1 fruit fly cellular context compared by ENCODE assay signal in genomic region chr3L:14055815-14056516, dm6.
TF ChIP-seq lines count a peak whose summit lies in the region.

No protein-coding gene starts in this region.

TF ChIP-seq in whole organism, embryonic, 481 proteins besides CTCF, POLR2A, EP300 and RAD21 (continued from another document):
- TF ChIP-seq Doc2 (GFP tag; IDR thresholded peaks at IDR 0.05; lab: Robert Waterston, UW) = no peak
- TF ChIP-seq CG6854 (GFP tag; optimal IDR thresholded peaks at IDR 0.05; lab: Kevin White, UChicago) = no peak
- peak; percentile 88 for TF ChIP-seq crol (GFP tag; IDR thresholded peaks at IDR 0.05; lab: Robert Waterston, UW)
- no peak for TF ChIP-seq CG13296 (GFP tag; optimal IDR thresholded peaks at IDR 0.05; lab: Kevin White, UChicago)
- TF ChIP-seq jigr1 (GFP tag; IDR thresholded peaks at IDR 0.05; lab: Robert Waterston, UW) = no peak
- no peak for TF ChIP-seq CG12071 (GFP tag; optimal IDR thresholded peaks at IDR 0.05; lab: Kevin White, UChicago)
- 0 out of 2 replicates have a peak, but pooled peaks have one; percentile 13 for TF ChIP-seq Rfx (GFP tag; IDR thresholded peaks at IDR 0.05; lab: Robert Waterston, UW)
- TF ChIP-seq Meics (GFP tag; optimal IDR thresholded peaks at IDR 0.05; lab: Kevin White, UChicago) = no peak
- TF ChIP-seq CG2202 (tag; optimal IDR thresholded peaks at IDR 0.05; lab: Kevin White, UChicago) = no peak
- TF ChIP-seq CG13894 (tag; optimal IDR thresholded peaks at IDR 0.05; lab: Kevin White, UChicago) = peak; percentile 64
- TF ChIP-seq CG9932 (GFP tag; IDR thresholded peaks at IDR 0.05; lab: Robert Waterston, UW) = no peak
- no peak for TF ChIP-seq btn (GFP tag; optimal IDR thresholded peaks at IDR 0.05; lab: Kevin White, UChicago)
- TF ChIP-seq CG7987 (GFP tag; optimal IDR thresholded peaks at IDR 0.05; lab: Kevin White, UChicago) = peak; percentile 57
- no peak for TF ChIP-seq usp (GFP tag; optimal IDR thresholded peaks at IDR 0.05; lab: Kevin White, UChicago)
- 0 out of 2 replicates have a peak, but pooled peaks have one; percentile 7 for TF ChIP-seq onecut (GFP tag; IDR thresholded peaks at IDR 0.05; lab: Robert Waterston, UW)
- no peak for TF ChIP-seq CG34422 (GFP tag; IDR thresholded peaks at IDR 0.05; lab: Robert Waterston, UW)
- TF ChIP-seq CG8290 (GFP tag; optimal IDR thresholded peaks at IDR 0.05; lab: Kevin White, UChicago) = no peak
- TF ChIP-seq CG8290 (tag; optimal IDR thresholded peaks at IDR 0.05; lab: Kevin White, UChicago) = peak in 1 of 2 experiments; percentile 52
- TF ChIP-seq chn (GFP tag; optimal IDR thresholded peaks at IDR 0.05; lab: Kevin White, UChicago) = no peak
- TF ChIP-seq ERR (GFP tag; optimal IDR thresholded peaks at IDR 0.05; lab: Kevin White, UChicago) = no peak
- no peak for TF ChIP-seq BtbVII (GFP tag; optimal IDR thresholded peaks at IDR 0.05; lab: Kevin White, UChicago)
- TF ChIP-seq CG12391 (tag; optimal IDR thresholded peaks at IDR 0.05; lab: Kevin White, UChicago) = no peak
- no peak for TF ChIP-seq CG4820 (GFP tag; optimal IDR thresholded peaks at IDR 0.05; lab: Kevin White, UChicago)
